Fruit fly (Drosophila melanogaster) whole organism, embryonic: ENCODE measurements around the gene CG9662.
A peak's percentile ranks its signal among the peaks of the same experiment; 100 is the strongest.

Experiments
- C15 ChIP-seq: fragments of 200-800 bp; sonication (Bioruptor generic); IDR thresholded peaks from 3 replicates; pipeline ENCODE4 v1.3.6; 2022; ENCODE audit warnings: missing biosample characterization, missing genetic modification characterization
- CG10274 ChIP-seq: fragments of 200-800 bp; sonication (Bioruptor generic); optimal IDR thresholded peaks from 3 replicates; lab custom pipeline; 2017; ENCODE audit warnings: missing biosample characterization, mild to moderate bottlenecking, missing genetic modification characterization
- CG10979 ChIP-seq: fragments of 200-800 bp; sonication (Bioruptor generic); optimal IDR thresholded peaks from 2 replicates; lab custom pipeline; 2018; ENCODE audit warnings: missing biosample characterization, mild to moderate bottlenecking, missing genetic modification characterization, moderate library complexity
- CG13123 ChIP-seq: fragments of 200-800 bp; sonication (Bioruptor generic); optimal IDR thresholded peaks from 2 replicates; lab custom pipeline; 2016; ENCODE audit warnings: missing biosample characterization, missing genetic modification characterization
- CG13624 ChIP-seq: fragments of 200-800 bp; sonication (Bioruptor generic); optimal IDR thresholded peaks from 2 replicates; lab custom pipeline; 2016; ENCODE audit warnings: missing biosample characterization, missing genetic modification characterization
- CG15269 ChIP-seq: fragments of 200-800 bp; sonication (Bioruptor generic); optimal IDR thresholded peaks from 2 replicates; lab custom pipeline; 2018; ENCODE audit warnings: missing biosample characterization, mild to moderate bottlenecking, missing genetic modification characterization, moderate library complexity
- CG17829 ChIP-seq: fragments of 200-800 bp; optimal IDR thresholded peaks from 2 replicates; lab custom pipeline; 2019; ENCODE audit warnings: missing biosample characterization, mild to moderate bottlenecking, missing genetic modification characterization, moderate library complexity
- CG31441 ChIP-seq: fragments of 200-800 bp; sonication (Bioruptor generic); IDR thresholded peaks from 2 replicates; pipeline ENCODE4 v1.3.6; 2022; ENCODE audit warnings: missing biosample characterization, missing genetic modification characterization
- CG34376 ChIP-seq: fragments of 200-800 bp; sonication (Bioruptor generic); optimal IDR thresholded peaks from 2 replicates; lab custom pipeline; 2018; ENCODE audit warnings: missing biosample characterization, mild to moderate bottlenecking, missing genetic modification characterization
- CG5245 ChIP-seq: fragments of 200-800 bp; sonication (Bioruptor generic); optimal IDR thresholded peaks from 3 replicates; lab custom pipeline; 2016; ENCODE audit warnings: missing biosample characterization, missing genetic modification characterization
- CG7745 ChIP-seq: fragments of 200-800 bp; sonication (Bioruptor generic); optimal IDR thresholded peaks from 2 replicates; lab custom pipeline; 2018; ENCODE audit warnings: missing biosample characterization, mild to moderate bottlenecking, missing genetic modification characterization, moderate library complexity
- CG8089 ChIP-seq: fragments of 200-800 bp; sonication (Bioruptor generic); optimal IDR thresholded peaks from 3 replicates; lab custom pipeline; 2016; ENCODE audit warnings: missing biosample characterization, missing genetic modification characterization
- CG8290 ChIP-seq, 3 experiments: fragments of 200-800 bp; sonication (Bioruptor generic); optimal IDR thresholded peaks; 2 replicates each; lab custom pipeline; 2016 to 2019; ENCODE audit warnings: missing biosample characterization in 3 of 3, missing genetic modification characterization in 3 of 3, mild to moderate bottlenecking in 2 of 3, moderate library complexity in 1 of 3
- CG9817 ChIP-seq: fragments of 200-800 bp; sonication (Bioruptor generic); optimal IDR thresholded peaks from 2 replicates; lab custom pipeline; 2018; ENCODE audit warnings: missing biosample characterization, mild to moderate bottlenecking, missing genetic modification characterization, moderate library complexity
- Dek ChIP-seq: fragments of 200-800 bp; sonication (Bioruptor generic); optimal IDR thresholded peaks from 3 replicates; lab custom pipeline; 2019; ENCODE audit warnings: missing biosample characterization, mild to moderate bottlenecking, missing genetic modification characterization, moderate library complexity
- Dll ChIP-seq: fragments of 200-800 bp; sonication (Bioruptor generic); IDR thresholded peaks from 4 replicates; pipeline ENCODE4 v1.3.6; 2022; ENCODE audit warnings: missing biosample characterization, missing genetic modification characterization; ENCODE audit not compliant: partially characterized antibody
- Dp ChIP-seq: fragments of 200-800 bp; sonication (Bioruptor generic); optimal IDR thresholded peaks from 2 replicates; lab custom pipeline; 2018; ENCODE audit warnings: missing biosample characterization, mild to moderate bottlenecking, missing genetic modification characterization, moderate library complexity
- Eip74EF ChIP-seq, 2 experiments: fragments of 200-800 bp in 1 of 2; fragments of >200 bp in 1 of 2; sonication (Bioruptor generic) in 1 of 2; optimal IDR thresholded peaks; 2 replicates each; lab custom pipeline; 2017 to 2019; ENCODE audit warnings: missing biosample characterization in 2 of 2, missing genetic modification characterization in 2 of 2, mild to moderate bottlenecking in 1 of 2, moderate library complexity in 1 of 2
- Fer3 ChIP-seq: fragments of 200-800 bp; sonication (Bioruptor generic); optimal IDR thresholded peaks from 2 replicates; lab custom pipeline; 2018; ENCODE audit warnings: missing biosample characterization, mild to moderate bottlenecking, missing genetic modification characterization, moderate library complexity
- Hr78 ChIP-seq, 2 experiments: fragments of 200-800 bp in 1 of 2; fragments of >200 bp in 1 of 2; sonication (Bioruptor generic) in 1 of 2; optimal IDR thresholded peaks; 2 replicates each; lab custom pipeline; 2017 to 2019; ENCODE audit warnings: missing biosample characterization in 2 of 2, missing genetic modification characterization in 2 of 2, mild to moderate bottlenecking in 1 of 2, moderate library complexity in 1 of 2
- Meics ChIP-seq: fragments of 200-800 bp; sonication (Bioruptor generic); optimal IDR thresholded peaks from 2 replicates; lab custom pipeline; 2017; ENCODE audit warnings: missing biosample characterization, mild to moderate bottlenecking, missing genetic modification characterization
- NC2α ChIP-seq: fragments of 200-800 bp; sonication (Bioruptor generic); optimal IDR thresholded peaks from 2 replicates; lab custom pipeline; 2016; ENCODE audit warnings: missing biosample characterization, missing genetic modification characterization
- Nf-YA ChIP-seq: fragments of 200-800 bp; sonication (Bioruptor generic); IDR thresholded peaks from 2 replicates; pipeline ENCODE4 v1.3.6; 2022; ENCODE audit warnings: missing biosample characterization, missing genetic modification characterization
- NfI ChIP-seq: fragments of 200-800 bp; sonication (Bioruptor generic); optimal IDR thresholded peaks from 3 replicates; lab custom pipeline; 2018; ENCODE audit warnings: missing biosample characterization, mild to moderate bottlenecking, missing genetic modification characterization, moderate library complexity
- Ravus ChIP-seq: fragments of 200-800 bp; sonication (Bioruptor generic); IDR thresholded peaks from 2 replicates; pipeline ENCODE4 v1.3.6; 2022; ENCODE audit warnings: missing biosample characterization, missing genetic modification characterization
- Six4 ChIP-seq: fragments of 200-800 bp; sonication (Bioruptor generic); optimal IDR thresholded peaks from 2 replicates; lab custom pipeline; 2016; ENCODE audit warnings: missing biosample characterization, missing genetic modification characterization
- ase ChIP-seq: fragments of 200-800 bp; sonication (Bioruptor generic); IDR thresholded peaks from 3 replicates; pipeline ENCODE4 v1.3.6; 2022; ENCODE audit warnings: missing biosample characterization, missing genetic modification characterization
- ato ChIP-seq: fragments of 200-800 bp; sonication (Bioruptor generic); IDR thresholded peaks from 2 replicates; pipeline ENCODE4 v1.3.6; 2022; ENCODE audit warnings: missing biosample characterization, missing genetic modification characterization; ENCODE audit not compliant: partially characterized antibody
- cad ChIP-seq: fragments of >200 bp; optimal IDR thresholded peaks from 2 replicates; lab custom pipeline; 2017; ENCODE audit warnings: missing biosample characterization, missing genetic modification characterization
- caup ChIP-seq: fragments of 200-800 bp; sonication (Bioruptor generic); optimal IDR thresholded peaks from 3 replicates; lab custom pipeline; 2017; ENCODE audit warnings: missing biosample characterization, mild to moderate bottlenecking, missing genetic modification characterization, moderate library complexity; ENCODE audit not compliant: severe bottlenecking
- dm ChIP-seq: fragments of 200-800 bp; sonication (Bioruptor generic); optimal IDR thresholded peaks from 3 replicates; lab custom pipeline; 2016; ENCODE audit warnings: missing biosample characterization, missing genetic modification characterization
- ems ChIP-seq: fragments of 200-800 bp; sonication (Bioruptor generic); optimal IDR thresholded peaks from 3 replicates; lab custom pipeline; 2016; ENCODE audit warnings: missing biosample characterization, missing genetic modification characterization
- exex ChIP-seq: fragments of 200-800 bp; sonication (Bioruptor generic); optimal IDR thresholded peaks from 4 replicates; lab custom pipeline; 2018; ENCODE audit warnings: missing biosample characterization, mild to moderate bottlenecking, missing genetic modification characterization, moderate library complexity
- fru ChIP-seq: fragments of >200 bp; optimal IDR thresholded peaks from 2 replicates; lab custom pipeline; 2017
- mirr ChIP-seq: fragments of 200-800 bp; sonication (Bioruptor generic); optimal IDR thresholded peaks from 3 replicates; lab custom pipeline; 2018; ENCODE audit warnings: missing biosample characterization, mild to moderate bottlenecking, missing genetic modification characterization
- p53 ChIP-seq: fragments of 200-800 bp; sonication (Bioruptor generic); optimal IDR thresholded peaks from 2 replicates; lab custom pipeline; 2016; ENCODE audit warnings: missing biosample characterization, missing genetic modification characterization
- peb ChIP-seq: fragments of 200-800 bp; sonication (Bioruptor generic); IDR thresholded peaks from 2 replicates; pipeline ENCODE4 v1.3.6; 2022; ENCODE audit warnings: missing biosample characterization, missing genetic modification characterization
- pnt ChIP-seq: fragments of 200-800 bp; sonication (Bioruptor generic); optimal IDR thresholded peaks from 3 replicates; lab custom pipeline; 2016; ENCODE audit warnings: missing biosample characterization, missing genetic modification characterization
- row ChIP-seq: fragments of 200-800 bp; sonication (Bioruptor generic); IDR thresholded peaks from 3 replicates; pipeline ENCODE4 v1.3.6; 2022; ENCODE audit warnings: missing biosample characterization, missing genetic modification characterization
- salm ChIP-seq: fragments of 200-800 bp; sonication (Bioruptor generic); optimal IDR thresholded peaks from 2 replicates; lab custom pipeline; 2018; ENCODE audit warnings: missing biosample characterization, mild to moderate bottlenecking, missing genetic modification characterization
- sens-2 ChIP-seq: fragments of 200-800 bp; sonication (Bioruptor generic); IDR thresholded peaks from 2 replicates; pipeline ENCODE4 v1.3.6; 2022; ENCODE audit warnings: missing biosample characterization, missing genetic modification characterization
- sisA ChIP-seq: fragments of 200-800 bp; sonication (Bioruptor generic); IDR thresholded peaks from 2 replicates; pipeline ENCODE4 v1.3.6; 2022; ENCODE audit warnings: missing biosample characterization, missing genetic modification characterization
- sr ChIP-seq: fragments of 200-800 bp; sonication (Bioruptor generic); IDR thresholded peaks from 3 replicates; pipeline ENCODE4 v1.3.6; 2022; ENCODE audit warnings: missing biosample characterization, missing genetic modification characterization
- sug ChIP-seq: fragments of 200-800 bp; optimal IDR thresholded peaks from 2 replicates; lab custom pipeline; 2019; ENCODE audit warnings: missing biosample characterization, mild to moderate bottlenecking, missing genetic modification characterization, moderate library complexity
- tgo ChIP-seq: fragments of 200-800 bp; sonication (Bioruptor generic); IDR thresholded peaks from 3 replicates; pipeline ENCODE4 v1.3.6; 2022; ENCODE audit warnings: missing biosample characterization, missing genetic modification characterization
- tna ChIP-seq: fragments of 200-800 bp; sonication (Bioruptor generic); IDR thresholded peaks from 2 replicates; pipeline ENCODE4 v1.3.6; 2022; ENCODE audit warnings: missing biosample characterization, missing genetic modification characterization; ENCODE audit not compliant: partially characterized antibody
- usp ChIP-seq: fragments of >200 bp; optimal IDR thresholded peaks from 2 replicates; lab custom pipeline; 2017; ENCODE audit warnings: missing biosample characterization, missing genetic modification characterization
- wdn ChIP-seq: fragments of 200-800 bp; sonication (Bioruptor generic); IDR thresholded peaks from 2 replicates; pipeline ENCODE4 v1.3.6; 2022; ENCODE audit warnings: missing biosample characterization, missing genetic modification characterization
- zf30C ChIP-seq: fragments of 200-800 bp; sonication (Bioruptor generic); optimal IDR thresholded peaks from 3 replicates; lab custom pipeline; 2018; ENCODE audit warnings: missing biosample characterization, mild to moderate bottlenecking, missing genetic modification characterization
- zfh2 ChIP-seq: fragments of 200-800 bp; sonication (Bioruptor generic); optimal IDR thresholded peaks from 2 replicates; lab custom pipeline; 2016; ENCODE audit warnings: missing biosample characterization, missing genetic modification characterization

CG9662 gene

dm6 chr2L:3375611-3376010 is 926 bp downstream of the CG9662 start, which contains the start of gene CG15412:
Gene CG15412 (minus strand): TSS chr2L:3375711.
- TF ChIP-seq CG13123 (GFP tag; lab: Kevin White, UChicago) = no peak
- TF ChIP-seq dm = no peak
- no peak for TF ChIP-seq Six4 (GFP tag; lab: Kevin White, UChicago)
- TF ChIP-seq CG17829 = no peak
- TF ChIP-seq Ravus = no peak
- no peak for TF ChIP-seq NfI (GFP tag; lab: Kevin White, UChicago)
- no peak for TF ChIP-seq Dek
- no peak for TF ChIP-seq Dp (GFP tag; lab: Kevin White, UChicago)
- TF ChIP-seq ems (GFP tag; lab: Kevin White, UChicago) = no peak
- no peak for TF ChIP-seq Fer3 (tag; lab: Kevin White, UChicago)

DNA sequence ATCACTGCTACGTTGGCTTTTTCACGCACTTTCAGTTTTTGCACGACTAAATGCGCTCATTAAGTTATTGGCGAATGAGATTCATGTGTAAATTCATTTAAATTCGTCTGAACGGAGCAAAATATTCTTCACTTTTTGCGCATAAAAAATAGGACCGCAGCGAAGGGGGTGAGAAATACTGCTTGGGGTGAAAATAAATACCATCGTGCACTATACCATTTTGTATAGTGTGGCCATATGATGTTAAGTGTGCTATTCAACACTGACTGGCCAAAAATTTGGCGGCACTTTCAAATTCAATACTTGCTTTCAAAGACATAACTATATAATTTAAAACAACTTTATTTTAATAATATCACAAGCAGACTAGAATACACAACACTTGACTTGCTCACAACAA is 3.3 kb downstream of the CG9662 start, which contains the start of gene GramD1B:
Gene GramD1B (minus strand): TSS at position 131 of the 400 bp plus-strand sequence.
- TF ChIP-seq CG7745 (tag; lab: Kevin White, UChicago) (no peak), ato (GFP tag; lab: Robert Waterston, UW) (peak; percentile 14; the same call in 1 of the 2 replicates), pnt (GFP tag; lab: Kevin White, UChicago) (no peak), sug (tag; lab: Kevin White, UChicago) (peak; percentile 32), CG5245 (GFP tag; lab: Kevin White, UChicago) (no peak), peb (GFP tag; lab: Robert Waterston, UW) (no peak), C15 (GFP tag; lab: Robert Waterston, UW) (no peak), CG31441 (GFP tag; lab: Robert Waterston, UW) (no peak; the same call in 1 of the 2 replicates), cad (GFP tag; lab: Kevin White, UChicago) (no peak), CG15269 (no peak), CG8290 (GFP tag; optimal IDR thresholded peaks at IDR 0.05; lab: Kevin White, UChicago) (no peak), CG8290 (tag; optimal IDR thresholded peaks at IDR 0.05; lab: Kevin White, UChicago) (peak in 1 of 2 experiments; percentile 65), sr (GFP tag; lab: Robert Waterston, UW) (no peak), row (GFP tag; lab: Robert Waterston, UW) (no peak), tna (GFP tag; lab: Robert Waterston, UW) (no peak), CG9817 (no peak), exex (tag; lab: Kevin White, UChicago) (peak; percentile 6), Nf-YA (GFP tag; lab: Robert Waterston, UW) (no peak), ems (GFP tag; lab: Kevin White, UChicago) (no peak), CG13624 (GFP tag; lab: Kevin White, UChicago) (peak; percentile 24), p53 (GFP tag; lab: Kevin White, UChicago) (no peak), salm (tag; lab: Kevin White, UChicago) (no peak), zf30C (no peak), ase (GFP tag; lab: Robert Waterston, UW) (no peak), Eip74EF (GFP tag; optimal IDR thresholded peaks at IDR 0.05; lab: Kevin White, UChicago) (no peak), CG10979 (tag; lab: Kevin White, UChicago) (no peak), usp (GFP tag; lab: Kevin White, UChicago) (no peak), mirr (GFP tag; lab: Kevin White, UChicago) (no peak), wdn (GFP tag; lab: Robert Waterston, UW) (no peak), sisA (GFP tag; lab: Robert Waterston, UW) (no peak), Hr78 (GFP tag; optimal IDR thresholded peaks at IDR 0.05; lab: Kevin White, UChicago) (no peak), CG10274 (GFP tag; lab: Kevin White, UChicago) (no peak), NC2α (GFP tag; lab: Kevin White, UChicago) (no peak), Dll (GFP tag; lab: Robert Waterston, UW) (no peak), CG34376 (GFP tag; lab: Kevin White, UChicago) (no peak), caup (GFP tag; lab: Kevin White, UChicago) (no peak), sens-2 (GFP tag; lab: Robert Waterston, UW) (no peak), fru (no peak), zfh2 (GFP tag; lab: Kevin White, UChicago) (no peak), Meics (GFP tag; lab: Kevin White, UChicago) (peak; percentile 15), tgo (no peak), CG8089 (GFP tag; lab: Kevin White, UChicago) (no peak)
